Worm (Caenorhabditis elegans): ENCODE data around the gene T05E12.9.

DNA sequence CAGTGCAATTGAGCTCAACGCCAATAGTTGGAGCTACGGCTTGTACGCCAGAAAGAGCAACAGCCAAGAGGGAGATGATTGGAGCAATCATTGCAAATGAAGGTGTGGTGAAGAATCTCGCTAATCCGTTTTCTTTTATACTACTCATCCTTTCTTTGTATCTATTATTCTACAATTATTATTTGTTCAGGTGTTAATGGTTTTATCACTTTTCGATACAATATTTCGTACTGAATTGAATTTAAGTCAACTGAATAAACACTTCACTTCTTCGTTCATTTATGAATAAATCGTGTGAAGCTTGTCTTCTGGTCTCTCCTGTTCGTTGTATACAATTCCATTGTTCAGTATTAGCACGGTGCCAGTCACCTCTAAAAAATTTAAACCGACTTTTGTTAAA, 25.7 kb upstream of the T05E12.9 start, which contains the start of gene ZK218.11:
- TF ChIP-seq lin-39 (tag; optimal IDR thresholded peaks at IDR 0.05): no peak
- TF ChIP-seq nhr-21 (tag; optimal IDR thresholded peaks at IDR 0.05): no peak
- no peak for TF ChIP-seq elt-3 (tag; optimal IDR thresholded peaks at IDR 0.05)
- TF ChIP-seq nhr-237 (tag; optimal IDR thresholded peaks at IDR 0.05): no peak
- TF ChIP-seq zag-1 (tag; optimal IDR thresholded peaks at IDR 0.05): no peak
- TF ChIP-seq nhr-129 (tag; optimal IDR thresholded peaks at IDR 0.05): no peak
- no peak for TF ChIP-seq nhr-12 (tag; optimal IDR thresholded peaks at IDR 0.05)
- TF ChIP-seq lin-11 (tag; optimal IDR thresholded peaks at IDR 0.05): no peak
- no peak for TF ChIP-seq sem-4 (tag; optimal IDR thresholded peaks at IDR 0.05)
- TF ChIP-seq nhr-25 (tag; optimal IDR thresholded peaks at IDR 0.05): no peak
- no peak for TF ChIP-seq lsy-2 (tag; optimal IDR thresholded peaks at IDR 0.05)
- TF ChIP-seq lin-13 (GFP tag; optimal IDR thresholded peaks at IDR 0.05): no peak
- no peak for TF ChIP-seq unc-39 (tag; optimal IDR thresholded peaks at IDR 0.05)
- no peak for TF ChIP-seq ceh-82 (tag; optimal IDR thresholded peaks at IDR 0.05)
